Worm (Caenorhabditis elegans): Measurements from ENCODE around the gene srbc-48.

The srbc-48 gene

DNA sequence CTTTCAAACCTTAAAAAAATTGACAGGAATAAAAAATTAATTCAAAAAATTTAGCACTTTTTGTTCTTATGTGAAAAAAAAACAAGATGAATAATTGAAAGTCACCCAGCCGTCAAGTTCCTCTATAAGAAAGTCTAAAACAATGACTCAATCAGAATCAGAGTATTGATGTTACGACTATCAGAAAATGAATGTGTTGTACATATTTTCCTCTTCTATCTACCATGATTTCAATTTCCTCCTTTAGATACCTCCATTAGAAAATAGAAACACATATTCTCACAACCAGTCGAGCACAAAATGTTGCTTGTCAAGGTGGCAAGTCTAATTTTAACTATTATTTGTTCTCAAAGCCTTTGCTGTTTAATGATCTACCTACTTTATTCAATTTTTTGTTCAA lies at the start of gene srbc-48:
Gene srbc-48 (plus strand): TSS at position 301 of the 400 bp plus-strand sequence.
- TF ChIP-seq ceh-8 (GFP tag; optimal IDR thresholded peaks at IDR 0.05) (no peak), nhr-85 (tag) (no peak), nhr-71 (tag; optimal IDR thresholded peaks at IDR 0.05) (no peak), pax-3 (tag; optimal IDR thresholded peaks at IDR 0.05) (no peak), hpl-2 (GFP tag; optimal IDR thresholded peaks at IDR 0.05) (no peak), tlp-1 (tag; optimal IDR thresholded peaks at IDR 0.05) (no peak), nhr-11 (tag; optimal IDR thresholded peaks at IDR 0.05) (no peak), nhr-77 (tag; optimal IDR thresholded peaks at IDR 0.05) (no peak), nhr-28 (tag; optimal IDR thresholded peaks at IDR 0.05) (no peak), zip-4 (GFP tag; optimal IDR thresholded peaks at IDR 0.05) (no peak), lin-14 (GFP tag; optimal IDR thresholded peaks at IDR 0.05) (no peak), unc-130 (tag; optimal IDR thresholded peaks at IDR 0.05) (no peak), fos-1 (tag; optimal IDR thresholded peaks at IDR 0.05) (no peak), snu-23 (GFP tag; optimal IDR thresholded peaks at IDR 0.05) (no peak), fkh-8 (tag; optimal IDR thresholded peaks at IDR 0.05) (no peak), fkh-4 (tag; optimal IDR thresholded peaks at IDR 0.05; ENCODE audit: borderline replicate concordance) (no peak)

DNA sequence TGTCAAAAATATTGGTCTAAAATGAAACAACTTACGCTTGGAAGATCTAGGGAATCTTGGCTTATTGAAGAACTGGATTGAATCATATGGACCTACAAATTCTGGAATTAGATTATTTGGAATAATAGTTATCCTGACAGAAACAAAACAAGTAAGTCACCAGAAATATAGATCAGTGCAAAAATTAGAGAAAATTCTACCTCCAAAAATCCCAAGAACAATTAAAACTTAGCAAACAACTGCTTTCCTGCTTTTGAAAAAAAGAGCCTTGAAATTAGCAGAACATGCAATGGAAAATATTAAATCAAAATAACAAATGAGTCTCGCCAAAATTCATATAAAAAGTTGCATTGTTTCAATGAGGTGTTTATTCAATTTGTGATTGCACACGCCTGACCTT lies 46.9 kb upstream of the srbc-48 start, which contains the start of gene nhr-60:
Gene nhr-60 (minus strand): TSS at position 101 of the 400 bp plus-strand sequence.
- TF ChIP-seq snu-23 (GFP tag; optimal IDR thresholded peaks at IDR 0.05) = no peak
- no peak for TF ChIP-seq mep-1 (tag; optimal IDR thresholded peaks at IDR 0.05)

DNA sequence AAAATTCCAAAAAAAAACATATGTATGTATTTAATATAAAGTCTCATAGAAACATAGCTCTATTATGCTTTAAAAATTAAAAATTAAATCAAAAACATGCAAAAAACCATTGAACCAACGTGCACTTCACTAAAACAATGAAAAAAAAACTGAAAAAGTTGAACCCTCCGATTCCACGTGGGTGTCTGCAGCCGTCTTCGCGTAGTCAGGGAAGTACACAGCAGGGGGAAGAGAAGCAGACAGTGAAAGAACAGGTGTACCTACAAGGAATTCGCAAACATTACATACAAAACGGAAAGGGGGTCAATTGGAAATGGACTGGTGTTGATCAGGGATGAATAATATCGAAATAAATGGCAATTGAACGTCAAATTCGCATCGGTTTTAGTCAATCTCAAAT lies 46.1 kb upstream of the srbc-48 start:
- TF ChIP-seq efl-1 (optimal IDR thresholded peaks at IDR 0.05) (no peak), efl-1 (GFP tag; optimal IDR thresholded peaks at IDR 0.05 in 1 of 2) (peak in 1 of 2 experiments; percentile 78), lin-14 (GFP tag; optimal IDR thresholded peaks at IDR 0.05) (peak; percentile 10), zip-4 (GFP tag; optimal IDR thresholded peaks at IDR 0.05) (no peak), hlh-4 (tag; optimal IDR thresholded peaks at IDR 0.05) (no peak), unc-62 (GFP tag; optimal IDR thresholded peaks at IDR 0.05) (no peak), unc-98 (GFP tag; IDR thresholded peaks at IDR 0.05) (no peak), fkh-8 (tag; optimal IDR thresholded peaks at IDR 0.05) (peak; percentile 14), sox-4 (tag; optimal IDR thresholded peaks at IDR 0.05) (no peak), blmp-1 (tag; optimal IDR thresholded peaks at IDR 0.05) (peak; percentile 18), lin-35 (GFP tag; optimal IDR thresholded peaks at IDR 0.05) (no peak), pqm-1 (tag; optimal IDR thresholded peaks at IDR 0.05) (no peak), ceh-82 (tag; optimal IDR thresholded peaks at IDR 0.05) (no peak), lin-39 (tag; optimal IDR thresholded peaks at IDR 0.05) (no peak), fkh-10 (GFP tag; optimal IDR thresholded peaks at IDR 0.05) (no peak)

DNA sequence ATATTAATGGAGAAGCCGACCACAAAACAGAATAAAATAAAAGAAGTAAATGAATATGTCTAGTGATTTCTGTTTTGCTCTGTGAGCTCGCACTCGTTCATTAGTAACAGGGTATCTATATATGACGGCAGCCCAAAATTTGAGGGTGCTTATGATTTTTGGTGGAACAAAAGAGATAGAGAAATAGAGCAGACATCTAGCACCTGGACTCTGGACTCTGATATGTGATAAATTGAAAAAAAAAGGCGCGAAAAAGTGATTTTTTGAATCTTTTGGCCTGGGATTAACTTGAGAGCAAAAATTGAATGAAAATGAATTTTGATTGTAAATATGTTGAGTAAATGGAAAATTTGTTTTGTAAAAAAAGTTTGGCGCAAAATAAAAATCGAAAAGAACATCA lies 43.4 kb upstream of the srbc-48 start, which contains the start of gene nhr-283:
Gene nhr-283 (minus strand): TSS at position 101 of the 400 bp plus-strand sequence.
- peak; percentile 24 for TF ChIP-seq fkh-8 (tag; optimal IDR thresholded peaks at IDR 0.05)
- TF ChIP-seq lin-13 (GFP tag; optimal IDR thresholded peaks at IDR 0.05) = no peak
- TF ChIP-seq elt-3 (tag; optimal IDR thresholded peaks at IDR 0.05) = no peak

DNA sequence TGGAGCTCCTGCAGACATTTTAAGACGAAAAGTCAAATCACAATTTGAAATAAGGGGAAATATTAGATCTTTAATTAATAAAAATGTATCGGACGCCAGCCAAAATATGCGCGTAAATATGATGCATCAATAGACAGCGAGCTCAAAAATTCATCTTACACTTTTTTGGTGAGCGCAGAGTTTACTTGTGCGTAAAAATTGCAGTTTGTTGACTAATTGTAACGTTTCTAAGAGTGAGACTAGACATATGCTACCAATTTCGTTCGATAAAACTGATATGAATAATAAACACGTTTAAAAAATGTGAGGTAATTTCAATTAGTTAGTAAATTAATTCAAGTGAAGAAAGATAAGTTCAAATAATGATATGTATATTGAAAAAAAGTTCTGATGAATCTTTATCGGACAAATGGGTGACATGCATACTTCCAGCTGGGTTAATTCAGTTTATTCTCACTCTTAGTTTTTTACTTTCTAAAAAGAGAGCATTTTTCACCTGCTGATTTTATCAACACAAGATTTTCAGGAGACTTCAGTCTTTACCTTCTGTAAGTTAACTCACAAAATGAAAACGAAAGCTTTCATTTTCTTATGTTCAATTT lies 40.9 kb upstream of the srbc-48 start, which contains the start of the genes nhr-285 and irld-52:
Gene nhr-285 (minus strand): TSS at position 101 of the 602 bp plus-strand sequence.
Gene irld-52 (plus strand): TSS at position 552 of the 602 bp plus-strand sequence.
- TF ChIP-seq xbp-1 (tag; optimal IDR thresholded peaks at IDR 0.05) = no peak
- no peak for TF ChIP-seq nhr-84 (tag; optimal IDR thresholded peaks at IDR 0.05)
- no peak for TF ChIP-seq nhr-76 (tag; optimal IDR thresholded peaks at IDR 0.05)

Measured in whole organism, L1 larva.